Fruit fly (Drosophila melanogaster) whole organism, adult: ENCODE data around the gene Mi-2.

Experiments used
- CG11617 ChIP-seq: fragments of 200-800 bp; sonication (Bioruptor generic); optimal IDR thresholded peaks from 2 replicates; lab custom pipeline; 2017; ENCODE audit warnings: mild to moderate bottlenecking, missing biosample characterization, missing genetic modification reagents, missing genetic modification characterization
- CG12768 ChIP-seq: fragments of 200-800 bp; sonication (Bioruptor generic); optimal IDR thresholded peaks from 2 replicates; lab custom pipeline; 2017; ENCODE audit warnings: missing biosample characterization, missing genetic modification characterization, mild to moderate bottlenecking, moderate library complexity, missing genetic modification reagents
- CG14711 ChIP-seq: fragments of 200-800 bp; sonication (Bioruptor generic); optimal IDR thresholded peaks from 2 replicates; lab custom pipeline; 2018; ENCODE audit warnings: missing biosample characterization, mild to moderate bottlenecking, missing genetic modification characterization, moderate library complexity
- CG1620 ChIP-seq: fragments of 200-800 bp; sonication (Bioruptor generic); optimal IDR thresholded peaks from 2 replicates; lab custom pipeline; 2016; ENCODE audit warnings: missing biosample characterization, missing genetic modification characterization
- CG33017 ChIP-seq: fragments of 200-800 bp; sonication (Bioruptor generic); optimal IDR thresholded peaks from 2 replicates; lab custom pipeline; 2018; ENCODE audit warnings: missing biosample characterization, mild to moderate bottlenecking, missing genetic modification characterization, moderate library complexity
- CG5204 ChIP-seq: fragments of 200-800 bp; sonication (Bioruptor generic); optimal IDR thresholded peaks from 2 replicates; lab custom pipeline; 2016; ENCODE audit warnings: missing biosample characterization, missing genetic modification characterization
- CG7045 ChIP-seq: fragments of 200-800 bp; sonication (Bioruptor generic); optimal IDR thresholded peaks from 2 replicates; lab custom pipeline; 2017; ENCODE audit warnings: missing biosample characterization, mild to moderate bottlenecking, missing genetic modification characterization
- CG7101 ChIP-seq: fragments of 200-800 bp; sonication (Bioruptor generic); optimal IDR thresholded peaks from 2 replicates; lab custom pipeline; 2018; ENCODE audit warnings: missing biosample characterization, mild to moderate bottlenecking, missing genetic modification characterization, moderate library complexity
- Clk ChIP-seq: fragments of 200-800 bp; sonication (Bioruptor generic); optimal IDR thresholded peaks from 2 replicates; lab custom pipeline; 2017; ENCODE audit warnings: missing biosample characterization, missing genetic modification characterization
- Crg-1 ChIP-seq: fragments of 200-800 bp; sonication (Bioruptor generic); optimal IDR thresholded peaks from 2 replicates; lab custom pipeline; 2016; ENCODE audit warnings: missing biosample characterization, missing genetic modification characterization
- Hr96 ChIP-seq: fragments of 200-800 bp; sonication (Bioruptor generic); optimal IDR thresholded peaks from 2 replicates; lab custom pipeline; 2016; ENCODE audit warnings: missing biosample characterization, missing genetic modification characterization
- Mnt ChIP-seq: fragments of 200-800 bp; sonication (Bioruptor generic); optimal IDR thresholded peaks from 2 replicates; lab custom pipeline; 2016; ENCODE audit warnings: missing biosample characterization, mild to moderate bottlenecking, missing genetic modification characterization
- bab1 ChIP-seq: fragments of 200-800 bp; sonication (Bioruptor generic); optimal IDR thresholded peaks from 3 replicates; lab custom pipeline; 2019; ENCODE audit warnings: missing biosample characterization, mild to moderate bottlenecking, missing genetic modification characterization, moderate library complexity
- cic ChIP-seq: fragments of 200-800 bp; sonication (Bioruptor generic); optimal IDR thresholded peaks from 2 replicates; lab custom pipeline; 2017; ENCODE audit warnings: missing biosample characterization, mild to moderate bottlenecking, missing genetic modification characterization, moderate library complexity
- cnc ChIP-seq, 2 experiments: fragments of >200 bp; optimal IDR thresholded peaks; 2 replicates each; lab custom pipeline; 2017
- kay ChIP-seq: fragments of 200-800 bp; sonication (Bioruptor generic); peaks from one replicate; lab custom pipeline; 2016; ENCODE audit warnings: missing biosample characterization, missing genetic modification characterization, borderline replicate concordance
- ovo ChIP-seq: fragments of 200-800 bp; sonication (Bioruptor generic); optimal IDR thresholded peaks from 2 replicates; lab custom pipeline; 2016; ENCODE audit warnings: missing biosample characterization, missing genetic modification characterization
- pad ChIP-seq: fragments of 200-800 bp; sonication (Bioruptor generic); optimal IDR thresholded peaks from 3 replicates; lab custom pipeline; 2017; ENCODE audit warnings: missing biosample characterization, missing genetic modification characterization, mild to moderate bottlenecking, moderate library complexity, missing genetic modification reagents
- tj ChIP-seq: fragments of 200-800 bp; sonication (Bioruptor generic); optimal IDR thresholded peaks from 3 replicates; lab custom pipeline; 2017; ENCODE audit warnings: missing biosample characterization, mild to moderate bottlenecking, missing genetic modification characterization, moderate library complexity
- toe ChIP-seq: fragments of 200-800 bp; sonication (Bioruptor generic); optimal IDR thresholded peaks from 2 replicates; lab custom pipeline; 2016; ENCODE audit warnings: missing biosample characterization, missing genetic modification characterization

Gene Mi-2

DNA sequence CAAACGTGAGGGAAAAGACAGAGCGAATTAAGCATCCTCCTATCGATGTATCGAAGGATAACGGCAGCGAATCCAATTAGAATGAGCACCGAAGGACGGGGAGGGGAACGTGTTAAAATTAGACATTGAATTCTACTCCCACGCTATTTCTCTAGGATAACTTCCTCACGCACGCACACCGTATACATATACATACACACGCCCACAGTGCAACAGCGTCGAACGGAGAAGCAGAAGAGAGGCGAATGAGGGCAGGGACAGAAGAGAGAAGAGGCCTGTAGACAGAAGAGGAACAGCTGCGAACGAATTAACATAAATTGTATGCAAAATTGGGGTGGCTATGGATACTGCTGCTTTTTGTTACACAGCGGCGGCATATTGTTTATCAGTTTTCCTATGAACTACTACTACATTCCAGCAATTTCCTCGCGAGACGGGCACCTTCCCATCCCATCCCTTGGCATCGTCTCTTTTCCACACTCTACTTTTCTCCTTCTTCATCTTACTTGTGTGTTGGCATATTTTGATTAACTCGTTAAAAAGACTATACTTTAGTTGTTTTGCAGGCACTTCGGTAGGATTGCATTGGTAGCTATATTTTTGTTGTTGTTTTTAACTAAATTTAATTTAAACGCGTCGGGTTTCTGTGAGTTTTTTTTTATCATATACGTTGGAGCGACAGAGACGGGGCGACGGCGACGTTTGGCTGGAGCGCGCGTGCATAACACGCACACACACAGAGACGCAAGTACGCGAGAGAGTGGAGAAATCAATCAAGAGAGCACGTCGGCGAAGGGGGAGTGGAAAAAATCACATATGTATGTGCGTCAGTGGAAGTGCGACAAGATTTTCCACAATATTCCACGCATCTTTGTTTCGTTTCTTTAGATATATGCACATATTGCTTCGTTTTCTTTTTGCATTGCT lies 1.6 kb downstream of the Mi-2 start:
- TF ChIP-seq CG7045 (GFP tag; lab: Kevin White, UChicago) (no peak), ovo (GFP tag; lab: Kevin White, UChicago) (no peak), CG12768 (GFP tag; lab: Kevin White, UChicago) (peak; percentile 9), CG5204 (GFP tag; lab: Kevin White, UChicago) (no peak), kay (no peak), Mnt (GFP tag; lab: Kevin White, UChicago) (peak; percentile 65), bab1 (GFP tag; lab: Kevin White, UChicago) (no peak), cnc (optimal IDR thresholded peaks at IDR 0.05; lab: Kevin White, UChicago) (no peak), CG7101 (tag; lab: Kevin White, UChicago) (no peak), toe (GFP tag; lab: Kevin White, UChicago) (no peak), CG11617 (GFP tag; lab: Kevin White, UChicago) (no peak), CG14711 (tag; lab: Kevin White, UChicago) (no peak), CG33017 (tag; lab: Kevin White, UChicago) (peak; percentile 30), tj (GFP tag; lab: Kevin White, UChicago) (peak; percentile 60), Crg-1 (no peak), CG1620 (no peak), pad (GFP tag; lab: Kevin White, UChicago) (no peak), Clk (GFP tag; lab: Kevin White, UChicago) (peak; percentile 7), Hr96 (GFP tag; lab: Kevin White, UChicago) (no peak), cic (GFP tag; lab: Kevin White, UChicago) (peak; percentile 71)

dm6 chr3L:19907706-19908070 lies 2.3 kb downstream of the Mi-2 start:
- TF ChIP-seq pad (GFP tag; lab: Kevin White, UChicago) (no peak), cnc (optimal IDR thresholded peaks at IDR 0.05; lab: Kevin White, UChicago) (peak in 1 of 2 experiments; percentile 8), tj (GFP tag; lab: Kevin White, UChicago) (peak; percentile 64)

dm6 chr3L:19906780-19907705 lies 3.0 kb downstream of the Mi-2 start:
- TF ChIP-seq pad (GFP tag; lab: Kevin White, UChicago) (peak; percentile 86), bab1 (GFP tag; lab: Kevin White, UChicago) (no peak), cic (GFP tag; lab: Kevin White, UChicago) (peak; percentile 86), Hr96 (GFP tag; lab: Kevin White, UChicago) (no peak), ovo (GFP tag; lab: Kevin White, UChicago) (peak; percentile 83), tj (GFP tag; lab: Kevin White, UChicago) (no peak), Clk (GFP tag; lab: Kevin White, UChicago) (peak; percentile 7), CG5204 (GFP tag; lab: Kevin White, UChicago) (no peak), Mnt (GFP tag; lab: Kevin White, UChicago) (peak; percentile 24), CG11617 (GFP tag; lab: Kevin White, UChicago) (no peak), Crg-1 (peak; percentile 62), CG7101 (tag; lab: Kevin White, UChicago) (peak; percentile 7), CG12768 (GFP tag; lab: Kevin White, UChicago) (peak; percentile 31), CG14711 (tag; lab: Kevin White, UChicago) (no peak), toe (GFP tag; lab: Kevin White, UChicago) (no peak)

DNA sequence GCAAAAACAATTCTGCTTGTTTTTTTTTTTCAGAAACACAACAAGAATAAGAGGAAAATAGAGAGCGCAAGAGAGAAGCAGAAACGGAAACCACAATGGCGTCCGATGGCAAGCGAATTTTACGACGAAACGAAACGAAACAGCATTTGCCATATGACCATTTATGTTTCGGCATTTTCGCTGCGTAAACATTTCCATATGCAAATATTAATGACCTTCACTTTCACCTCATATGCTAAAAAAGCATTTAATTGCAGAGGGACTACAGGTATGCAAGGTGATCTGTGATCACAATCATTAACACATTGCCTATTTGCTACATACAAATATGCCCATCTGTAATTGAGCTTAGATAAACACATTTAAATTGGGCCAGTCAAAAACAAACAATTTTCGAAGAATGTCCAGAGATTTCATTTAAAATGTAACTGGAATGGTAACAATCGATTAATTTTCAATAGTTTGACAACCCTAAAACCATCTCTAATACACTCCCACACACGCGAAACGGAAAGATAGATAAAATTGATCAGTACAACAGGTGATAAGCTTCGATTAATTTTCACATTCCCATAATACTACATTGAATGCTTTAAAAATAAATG lies 3.8 kb downstream of the Mi-2 start:
- TF ChIP-seq bab1 (GFP tag; lab: Kevin White, UChicago) (no peak), pad (GFP tag; lab: Kevin White, UChicago) (no peak), Mnt (GFP tag; lab: Kevin White, UChicago) (no peak), CG1620 (no peak), ovo (GFP tag; lab: Kevin White, UChicago) (no peak), CG14711 (tag; lab: Kevin White, UChicago) (peak; percentile 61), Clk (GFP tag; lab: Kevin White, UChicago) (no peak), tj (GFP tag; lab: Kevin White, UChicago) (peak; percentile 91), cnc (optimal IDR thresholded peaks at IDR 0.05; lab: Kevin White, UChicago) (no peak), CG7045 (GFP tag; lab: Kevin White, UChicago) (no peak), Crg-1 (no peak), CG33017 (tag; lab: Kevin White, UChicago) (no peak), kay (peak; percentile 92)

DNA sequence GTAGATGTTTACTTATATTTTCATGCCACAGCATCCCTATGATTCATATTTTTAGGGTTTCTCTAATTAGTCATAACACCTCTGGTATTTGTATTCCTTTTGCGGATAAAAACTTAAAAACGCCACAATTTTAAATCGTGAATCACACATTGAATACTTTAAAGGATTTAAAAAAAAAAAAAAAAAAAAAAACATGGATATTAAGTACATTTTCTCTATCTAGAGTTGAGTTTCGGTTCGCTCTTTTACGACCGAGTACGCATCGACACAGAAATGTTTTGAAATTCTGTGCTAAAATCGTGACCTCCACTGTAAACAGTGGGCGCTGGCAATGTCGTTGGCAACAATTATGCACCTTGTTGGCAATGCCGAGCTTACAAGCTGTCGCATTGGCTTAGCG lies 4.6 kb downstream of the Mi-2 start:
- peak; percentile 24 for TF ChIP-seq Hr96 (GFP tag; lab: Kevin White, UChicago)
- TF ChIP-seq ovo (GFP tag; lab: Kevin White, UChicago), result no peak
- no peak for TF ChIP-seq CG33017 (tag; lab: Kevin White, UChicago)
- peak; percentile 92 for TF ChIP-seq kay
- TF ChIP-seq CG11617 (GFP tag; lab: Kevin White, UChicago), result peak; percentile 21
